Worm (Caenorhabditis elegans) whole organism, L4 larva: ENCODE measurements around the gene H12D21.5.

ENCODE experiments used
- ZK337.2 ChIP-seq: fragments of 200-800 bp; sonication (Bioruptor generic); IDR thresholded peaks from 2 replicates; pipeline ENCODE4 v1.3.6; 2022; ENCODE audit warnings: missing genetic modification reagents, missing genetic modification characterization, missing compliant biosample characterization
- nhr-25 ChIP-seq: sonication (generic microtip); optimal IDR thresholded peaks from 2 replicates; lab custom pipeline; 2017; ENCODE audit warnings: missing genetic modification characterization, mild to moderate bottlenecking, missing compliant biosample characterization, antibody characterized with exemption, moderate library complexity, borderline replicate concordance; ENCODE audit not compliant: insufficient read depth

DNA sequence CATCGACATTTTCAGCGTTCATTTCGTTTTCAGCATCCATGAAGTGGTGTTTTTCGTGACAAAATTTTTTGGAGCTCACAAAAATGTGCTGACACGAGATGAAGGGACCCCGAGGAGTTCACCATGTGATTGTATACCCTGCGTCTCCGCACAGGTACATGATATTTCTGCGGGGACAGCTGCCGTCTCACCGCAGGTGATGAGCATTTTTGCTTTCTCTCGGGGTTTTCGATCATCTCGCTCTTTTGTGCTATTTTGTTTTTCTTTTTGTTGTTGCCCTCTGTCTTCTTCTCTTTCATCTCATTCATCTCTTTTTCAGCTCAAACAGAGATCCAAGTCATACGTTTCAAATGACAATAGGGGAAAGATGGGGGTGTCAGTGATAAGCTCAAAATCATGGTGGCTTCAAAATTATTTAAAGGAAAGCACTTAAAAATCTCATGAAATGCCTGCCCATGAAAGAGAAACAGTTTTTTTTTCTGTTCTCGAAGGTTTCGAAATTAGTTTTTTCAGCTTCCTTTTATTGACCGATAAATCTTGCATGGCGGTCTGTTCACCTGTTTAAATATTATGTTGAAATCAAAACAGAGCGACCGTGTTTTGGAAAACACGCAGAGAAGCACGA is 46.4 kb upstream of the H12D21.5 start, which contains the start of gene ret-1:
- no peak for TF ChIP-seq ZK337.2 (GFP tag; lab: Robert Waterston, UW)
- no peak for TF ChIP-seq nhr-25 (tag; lab: Kevin White, UChicago)
